Fruit fly (Drosophila melanogaster) whole organism, embryonic: ENCODE measurements around the gene Pstk.

Experiments
- Aef1 ChIP-seq: fragments of 200-800 bp; sonication (Bioruptor generic); IDR thresholded peaks from 3 replicates; pipeline ENCODE4 v1.3.6; 2022; ENCODE audit warnings: missing biosample characterization, missing genetic modification characterization
- Antp ChIP-seq: fragments of 200-800 bp; sonication (Bioruptor generic); optimal IDR thresholded peaks from 3 replicates; lab custom pipeline; 2016; ENCODE audit warnings: missing biosample characterization, missing genetic modification characterization
- Bgb ChIP-seq: fragments of 200-800 bp; sonication (Bioruptor generic); IDR thresholded peaks from 2 replicates; pipeline ENCODE4 v1.3.6; 2022; ENCODE audit warnings: missing biosample characterization, missing genetic modification characterization; ENCODE audit not compliant: partially characterized antibody
- CG10147 ChIP-seq: fragments of 200-800 bp; sonication (Bioruptor generic); optimal IDR thresholded peaks from 2 replicates; lab custom pipeline; 2019; ENCODE audit warnings: missing biosample characterization, mild to moderate bottlenecking, missing genetic modification characterization, moderate library complexity
- CG11504 ChIP-seq: fragments of 200-800 bp; sonication (Bioruptor generic); optimal IDR thresholded peaks from 3 replicates; lab custom pipeline; 2019; ENCODE audit warnings: missing biosample characterization, mild to moderate bottlenecking, missing genetic modification characterization, moderate library complexity
- CG11560 ChIP-seq: fragments of 200-800 bp; sonication (Bioruptor generic); IDR thresholded peaks from 3 replicates; pipeline ENCODE4 v1.3.6; 2022; ENCODE audit warnings: missing biosample characterization, missing genetic modification characterization
- CG12104 ChIP-seq: fragments of 200-800 bp; sonication (Bioruptor generic); optimal IDR thresholded peaks from 3 replicates; lab custom pipeline; 2016; ENCODE audit warnings: missing biosample characterization, missing genetic modification characterization
- CG12299 ChIP-seq: fragments of 200-800 bp; sonication (Bioruptor generic); optimal IDR thresholded peaks from 2 replicates; lab custom pipeline; 2018; ENCODE audit warnings: missing biosample characterization, mild to moderate bottlenecking, missing genetic modification characterization
- CG1233 ChIP-seq: fragments of 200-800 bp; sonication (Bioruptor generic); optimal IDR thresholded peaks from 4 replicates; lab custom pipeline; 2018; ENCODE audit warnings: missing biosample characterization, mild to moderate bottlenecking, missing genetic modification characterization
- CG13296 ChIP-seq: fragments of 200-800 bp; sonication (Bioruptor generic); optimal IDR thresholded peaks from 3 replicates; lab custom pipeline; 2018; ENCODE audit warnings: missing biosample characterization, mild to moderate bottlenecking, missing genetic modification characterization
- CG14860 ChIP-seq: fragments of 200-800 bp; sonication (Bioruptor generic); IDR thresholded peaks from 3 replicates; pipeline ENCODE4 v1.3.6; 2022; ENCODE audit warnings: missing biosample characterization, missing genetic modification characterization; ENCODE audit not compliant: partially characterized antibody
- CG14965 ChIP-seq: fragments of 200-800 bp; sonication (Bioruptor generic); optimal IDR thresholded peaks from 2 replicates; lab custom pipeline; 2016; ENCODE audit warnings: missing biosample characterization, missing genetic modification characterization, borderline replicate concordance
- CG1603 ChIP-seq: fragments of 200-800 bp; sonication (Bioruptor generic); optimal IDR thresholded peaks from 2 replicates; lab custom pipeline; 2019; ENCODE audit warnings: missing biosample characterization, mild to moderate bottlenecking, missing genetic modification characterization, moderate library complexity
- CG31441 ChIP-seq: fragments of 200-800 bp; sonication (Bioruptor generic); IDR thresholded peaks from 2 replicates; pipeline ENCODE4 v1.3.6; 2022; ENCODE audit warnings: missing biosample characterization, missing genetic modification characterization
- CG32772 ChIP-seq: fragments of 200-800 bp; sonication (Bioruptor generic); IDR thresholded peaks from 2 replicates; pipeline ENCODE4 v1.3.6; 2022; ENCODE audit warnings: missing biosample characterization, missing genetic modification characterization
- CG3407 ChIP-seq: fragments of 200-800 bp; sonication (Bioruptor generic); optimal IDR thresholded peaks from 2 replicates; lab custom pipeline; 2018; ENCODE audit warnings: missing biosample characterization, mild to moderate bottlenecking, missing genetic modification characterization
- CG3847 ChIP-seq: fragments of 200-800 bp; sonication (Bioruptor generic); IDR thresholded peaks from 2 replicates; pipeline ENCODE4 v1.3.6; 2022; ENCODE audit warnings: missing biosample characterization, missing genetic modification characterization
- CG4282 ChIP-seq: fragments of 200-800 bp; sonication (Bioruptor generic); optimal IDR thresholded peaks from 2 replicates; lab custom pipeline; 2016; ENCODE audit warnings: missing biosample characterization, missing genetic modification characterization
- CG7786 ChIP-seq: fragments of 200-800 bp; sonication (Bioruptor generic); optimal IDR thresholded peaks from 2 replicates; lab custom pipeline; 2016; ENCODE audit warnings: missing biosample characterization, missing genetic modification characterization
- CG7963 ChIP-seq: fragments of 200-800 bp; sonication (Bioruptor generic); IDR thresholded peaks from 3 replicates; pipeline ENCODE4 v1.3.6; 2022; ENCODE audit warnings: missing biosample characterization, missing genetic modification characterization; ENCODE audit not compliant: partially characterized antibody
- CG8359 ChIP-seq: fragments of 200-800 bp; sonication (Bioruptor generic); optimal IDR thresholded peaks from 2 replicates; lab custom pipeline; 2017; ENCODE audit warnings: missing biosample characterization, mild to moderate bottlenecking, missing genetic modification characterization, borderline replicate concordance
- Fer2 ChIP-seq: fragments of 200-800 bp; sonication (Bioruptor generic); optimal IDR thresholded peaks from 2 replicates; lab custom pipeline; 2018; ENCODE audit warnings: missing biosample characterization, mild to moderate bottlenecking, missing genetic modification characterization, moderate library complexity
- HLH3B ChIP-seq: fragments of 200-800 bp; sonication (Bioruptor generic); IDR thresholded peaks from 2 replicates; pipeline ENCODE4 v1.3.6; 2022; ENCODE audit warnings: missing biosample characterization, missing genetic modification characterization
- PHDP ChIP-seq: fragments of 200-800 bp; sonication (Bioruptor generic); optimal IDR thresholded peaks from 3 replicates; lab custom pipeline; 2018; ENCODE audit warnings: missing biosample characterization, mild to moderate bottlenecking, missing genetic modification characterization, moderate library complexity
- Ptx1 ChIP-seq: fragments of 200-800 bp; sonication (Bioruptor generic); IDR thresholded peaks from 2 replicates; pipeline ENCODE4 v1.3.6; 2022; ENCODE audit warnings: missing biosample characterization, missing genetic modification characterization
- Stat92E ChIP-seq, 3 experiments: fragments of >200 bp in 2 of 3; fragments of 200-800 bp in 1 of 3; sonication (Bioruptor generic) in 1 of 3; optimal IDR thresholded peaks; 2 replicates each; lab custom pipeline; 2017 to 2019; ENCODE audit warnings: missing biosample characterization in 3 of 3, missing genetic modification characterization in 3 of 3, mild to moderate bottlenecking in 1 of 3, moderate library complexity in 1 of 3
- Taf1 ChIP-seq: fragments of 200-800 bp; sonication (Bioruptor generic); IDR thresholded peaks from 2 replicates; pipeline ENCODE4 v1.3.6; 2022; ENCODE audit warnings: missing biosample characterization, missing genetic modification characterization
- Trl ChIP-seq, 3 experiments: fragments of >200 bp in 2 of 3; fragments of 200-800 bp in 1 of 3; sonication (Bioruptor generic) in 1 of 3; optimal IDR thresholded peaks; 2 replicates in 1 of 3; 3 replicates in 2 of 3; lab custom pipeline; 2016 to 2017; ENCODE audit warnings: missing biosample characterization in 1 of 3, missing genetic modification characterization in 1 of 3
- Vsx1 ChIP-seq: fragments of 200-800 bp; sonication (Bioruptor generic); optimal IDR thresholded peaks from 2 replicates; lab custom pipeline; 2017; ENCODE audit warnings: missing biosample characterization, mild to moderate bottlenecking, missing genetic modification characterization, missing genetic modification reagents
- amos ChIP-seq: fragments of 200-800 bp; sonication (Bioruptor generic); IDR thresholded peaks from 2 replicates; pipeline ENCODE4 v1.3.6; 2022; ENCODE audit warnings: missing biosample characterization, missing genetic modification characterization; ENCODE audit not compliant: partially characterized antibody
- ara ChIP-seq: fragments of 200-800 bp; sonication (Bioruptor generic); IDR thresholded peaks from 2 replicates; pipeline ENCODE4 v1.3.6; 2022; ENCODE audit warnings: missing biosample characterization, missing genetic modification characterization
- bab2 ChIP-seq: fragments of 200-800 bp; sonication (Bioruptor generic); optimal IDR thresholded peaks from 2 replicates; lab custom pipeline; 2016; ENCODE audit warnings: missing biosample characterization, missing genetic modification characterization
- chif ChIP-seq, 2 experiments: fragments of 200-800 bp; sonication (Bioruptor generic); optimal IDR thresholded peaks; 3 replicates each; lab custom pipeline; 2016; ENCODE audit warnings: missing biosample characterization in 2 of 2, missing genetic modification characterization in 2 of 2
- dimm ChIP-seq: fragments of 200-800 bp; sonication (Bioruptor generic); IDR thresholded peaks from 2 replicates; pipeline ENCODE4 v1.3.6; 2022; ENCODE audit warnings: missing biosample characterization, missing genetic modification characterization
- eve ChIP-seq, 2 experiments: fragments of >200 bp; optimal IDR thresholded peaks; 2 replicates each; lab custom pipeline; 2017; ENCODE audit warnings: missing biosample characterization in 2 of 2, missing genetic modification characterization in 2 of 2
- fd96Cb ChIP-seq: fragments of 200-800 bp; sonication (Bioruptor generic); optimal IDR thresholded peaks from 2 replicates; lab custom pipeline; 2018; ENCODE audit warnings: missing biosample characterization, mild to moderate bottlenecking, missing genetic modification characterization, moderate library complexity
- insv ChIP-seq, 2 experiments: fragments of 200-800 bp; sonication (Bioruptor generic); optimal IDR thresholded peaks; 3 replicates each; lab custom pipeline; 2016 to 2018; ENCODE audit warnings: missing biosample characterization in 2 of 2, missing genetic modification characterization in 2 of 2
- kni ChIP-seq: fragments of 200-800 bp; sonication (Bioruptor generic); optimal IDR thresholded peaks from 3 replicates; lab custom pipeline; 2017; ENCODE audit warnings: mild to moderate bottlenecking, missing biosample characterization, missing genetic modification reagents, missing genetic modification characterization
- lbe ChIP-seq: fragments of 200-800 bp; sonication (Bioruptor generic); optimal IDR thresholded peaks from 2 replicates; lab custom pipeline; 2016; ENCODE audit warnings: missing biosample characterization, mild to moderate bottlenecking, missing genetic modification characterization
- nom ChIP-seq: fragments of 200-800 bp; sonication (Bioruptor generic); optimal IDR thresholded peaks from 2 replicates; lab custom pipeline; 2017; ENCODE audit warnings: missing biosample characterization, missing genetic modification characterization, mild to moderate bottlenecking, moderate library complexity, missing genetic modification reagents
- org-1 ChIP-seq: fragments of 200-800 bp; sonication (Bioruptor generic); optimal IDR thresholded peaks from 2 replicates; lab custom pipeline; 2017; ENCODE audit warnings: missing biosample characterization, missing genetic modification characterization
- prd ChIP-seq, 3 experiments: fragments of >200 bp in 2 of 3; fragments of 200-800 bp in 1 of 3; sonication (Bioruptor generic) in 1 of 3; optimal IDR thresholded peaks in 2 of 3; IDR thresholded peaks in 1 of 3; 2 replicates in 2 of 3; 3 replicates in 1 of 3; pipeline versions ENCODE4 v1.3.6 to Lab custom; 2017 to 2022; ENCODE audit warnings: missing biosample characterization in 1 of 3, missing genetic modification characterization in 1 of 3
- pzg ChIP-seq: fragments of 200-800 bp; sonication (Bioruptor generic); optimal IDR thresholded peaks from 3 replicates; lab custom pipeline; 2018; ENCODE audit warnings: missing biosample characterization, mild to moderate bottlenecking, missing genetic modification characterization, moderate library complexity
- sd ChIP-seq: fragments of 200-800 bp; sonication (Bioruptor generic); optimal IDR thresholded peaks from 3 replicates; lab custom pipeline; 2018; ENCODE audit warnings: missing biosample characterization, mild to moderate bottlenecking, missing genetic modification characterization, moderate library complexity
- sna ChIP-seq: fragments of 200-800 bp; sonication (Bioruptor generic); IDR thresholded peaks from 2 replicates; pipeline ENCODE4 v1.3.6; 2022; ENCODE audit warnings: missing biosample characterization, missing genetic modification characterization; ENCODE audit not compliant: partially characterized antibody
- sob ChIP-seq: fragments of 200-800 bp; sonication (Bioruptor generic); IDR thresholded peaks from 2 replicates; pipeline ENCODE4 v1.3.6; 2022; ENCODE audit warnings: missing biosample characterization, missing genetic modification characterization
- ssp ChIP-seq: fragments of 200-800 bp; sonication (Bioruptor generic); IDR thresholded peaks from 2 replicates; pipeline ENCODE4 v1.3.6; 2022; ENCODE audit warnings: missing biosample characterization, missing genetic modification characterization
- zfh1 ChIP-seq: fragments of 200-800 bp; sonication (Bioruptor generic); IDR thresholded peaks from 3 replicates; pipeline ENCODE4 v1.3.6; 2022; ENCODE audit warnings: missing biosample characterization, missing genetic modification characterization

Pstk gene

dm6 chrX:19665684-19666141 lies 47.4 kb upstream of the Pstk start (continued):
- TF ChIP-seq sna (GFP tag; lab: Robert Waterston, UW) (no peak), lbe (no peak), CG12299 (tag; lab: Kevin White, UChicago) (no peak), zfh1 (GFP tag; lab: Robert Waterston, UW) (peak; percentile 55; the same call in 2 of the 3 replicates), Aef1 (GFP tag; lab: Robert Waterston, UW) (peak; percentile 73), Bgb (peak; percentile 80), CG14965 (GFP tag; lab: Kevin White, UChicago) (no peak), dimm (GFP tag; lab: Robert Waterston, UW) (no peak), amos (GFP tag; lab: Robert Waterston, UW) (peak; percentile 70), chif (GFP tag; optimal IDR thresholded peaks at IDR 0.05; lab: Kevin White, UChicago) (peak in 1 of 2 experiments; percentile 8), CG7786 (GFP tag; lab: Kevin White, UChicago) (peak; percentile 53), ara (GFP tag; lab: Robert Waterston, UW) (0 out of 2 replicates have a peak, but pooled peaks have one; percentile 29), CG32772 (GFP tag; lab: Robert Waterston, UW) (peak; percentile 53; the same call in 1 of the 2 replicates), CG13296 (GFP tag; lab: Kevin White, UChicago) (no peak), sd (tag; lab: Kevin White, UChicago) (no peak), CG11560 (tag; lab: Robert Waterston, UW) (0 out of 3 replicates have a peak, but pooled peaks have one; percentile 43), bab2 (GFP tag; lab: Kevin White, UChicago) (peak; percentile 22), Antp (GFP tag; lab: Kevin White, UChicago) (peak; percentile 64), Fer2 (no peak), Taf1 (no peak), PHDP (no peak), CG10147 (GFP tag; lab: Kevin White, UChicago) (peak; percentile 8), CG11504 (tag; lab: Kevin White, UChicago) (peak; percentile 16), CG7963 (GFP tag; lab: Robert Waterston, UW) (0 out of 3 replicates have a peak, but pooled peaks have one; percentile 35), CG12104 (GFP tag; lab: Kevin White, UChicago) (no peak), CG8359 (no peak), ssp (GFP tag; lab: Robert Waterston, UW) (0 out of 2 replicates have a peak, but pooled peaks have one; percentile 18), HLH3B (GFP tag; lab: Robert Waterston, UW) (0 out of 2 replicates have a peak, but pooled peaks have one; percentile 39), CG1603 (tag; lab: Kevin White, UChicago) (peak; percentile 15), CG3847 (peak; percentile 65), insv (GFP tag; optimal IDR thresholded peaks at IDR 0.05; lab: Kevin White, UChicago) (no peak), org-1 (GFP tag; lab: Kevin White, UChicago) (no peak), Trl (optimal IDR thresholded peaks at IDR 0.05; lab: Kevin White, UChicago) (peak in 1 of 2 experiments; percentile 21), Trl (GFP tag; optimal IDR thresholded peaks at IDR 0.05; lab: Kevin White, UChicago) (peak; percentile 21), CG31441 (GFP tag; lab: Robert Waterston, UW) (no peak), Stat92E (GFP tag; optimal IDR thresholded peaks at IDR 0.05; lab: Kevin White, UChicago) (no peak), CG14860 (GFP tag; lab: Robert Waterston, UW) (0 out of 3 replicates have a peak, but pooled peaks have one; percentile 30), nom (GFP tag; lab: Kevin White, UChicago) (peak; percentile 24), CG3407 (GFP tag; lab: Kevin White, UChicago) (no peak), CG4282 (no peak), Vsx1 (no peak), prd (optimal IDR thresholded peaks at IDR 0.05; lab: Kevin White, UChicago) (no peak), prd (GFP tag; IDR thresholded peaks at IDR 0.05; lab: Robert Waterston, UW) (peak; percentile 78), pzg (GFP tag; lab: Kevin White, UChicago) (no peak), CG1233 (GFP tag; lab: Kevin White, UChicago) (no peak), Ptx1 (GFP tag; lab: Robert Waterston, UW) (peak; percentile 67), fd96Cb (tag; lab: Kevin White, UChicago) (no peak), kni (peak; percentile 38), eve (GFP tag; optimal IDR thresholded peaks at IDR 0.05; lab: Kevin White, UChicago) (no peak), sob (GFP tag; lab: Robert Waterston, UW) (peak; percentile 75)
